Fruit fly (Drosophila melanogaster) whole organism, embryonic: Measurements from ENCODE around the gene erm.
A peak's percentile ranks its signal among the peaks of the same experiment; 100 is the strongest.

Source experiments
- Bgb ChIP-seq: fragments of 200-800 bp; sonication (Bioruptor generic); IDR thresholded peaks from 2 replicates; pipeline ENCODE4 v1.3.6; 2022; ENCODE audit warnings: missing biosample characterization, missing genetic modification characterization; ENCODE audit not compliant: partially characterized antibody
- CG10654 ChIP-seq: fragments of 200-800 bp; sonication (Bioruptor generic); optimal IDR thresholded peaks from 2 replicates; lab custom pipeline; 2016; ENCODE audit warnings: missing biosample characterization, missing genetic modification characterization
- CG13296 ChIP-seq: fragments of 200-800 bp; sonication (Bioruptor generic); optimal IDR thresholded peaks from 3 replicates; lab custom pipeline; 2018; ENCODE audit warnings: missing biosample characterization, mild to moderate bottlenecking, missing genetic modification characterization
- CG14050 ChIP-seq: fragments of 200-800 bp; sonication (Bioruptor generic); IDR thresholded peaks from 3 replicates; pipeline ENCODE4 v1.3.6; 2022; ENCODE audit warnings: missing biosample characterization, missing genetic modification characterization
- CG15696 ChIP-seq: fragments of 200-800 bp; sonication (Bioruptor generic); optimal IDR thresholded peaks from 2 replicates; lab custom pipeline; 2019; ENCODE audit warnings: missing biosample characterization, mild to moderate bottlenecking, missing genetic modification characterization, moderate library complexity
- CG30403 ChIP-seq: fragments of 200-800 bp; sonication (Bioruptor generic); optimal IDR thresholded peaks from 3 replicates; lab custom pipeline; 2016; ENCODE audit warnings: missing biosample characterization, missing genetic modification characterization
- CG32767 ChIP-seq: fragments of 200-800 bp; sonication (Bioruptor generic); IDR thresholded peaks from 2 replicates; pipeline ENCODE4 v1.3.6; 2022; ENCODE audit warnings: missing biosample characterization, missing genetic modification characterization
- CG5180 ChIP-seq: fragments of 200-800 bp; sonication (Bioruptor generic); optimal IDR thresholded peaks from 3 replicates; lab custom pipeline; 2017; ENCODE audit warnings: missing biosample characterization, missing genetic modification characterization, mild to moderate bottlenecking, moderate library complexity, missing genetic modification reagents
- CG6254 ChIP-seq: fragments of 200-800 bp; sonication (Bioruptor generic); optimal IDR thresholded peaks from 3 replicates; lab custom pipeline; 2017; ENCODE audit warnings: mild to moderate bottlenecking, missing biosample characterization, missing genetic modification reagents, missing genetic modification characterization
- CG6813 ChIP-seq: fragments of 200-800 bp; sonication (Bioruptor generic); optimal IDR thresholded peaks from 2 replicates; lab custom pipeline; 2017; ENCODE audit warnings: missing biosample characterization, missing genetic modification characterization, mild to moderate bottlenecking, moderate library complexity, missing genetic modification reagents
- CG7357 ChIP-seq: fragments of 200-800 bp; sonication (Bioruptor generic); IDR thresholded peaks from 3 replicates; pipeline ENCODE4 v1.3.6; 2022; ENCODE audit warnings: missing biosample characterization, missing genetic modification characterization
- CG7786 ChIP-seq: fragments of 200-800 bp; sonication (Bioruptor generic); optimal IDR thresholded peaks from 2 replicates; lab custom pipeline; 2016; ENCODE audit warnings: missing biosample characterization, missing genetic modification characterization
- CG7839 ChIP-seq: fragments of 200-800 bp; sonication (Bioruptor generic); optimal IDR thresholded peaks from 3 replicates; lab custom pipeline; 2018; ENCODE audit warnings: missing biosample characterization, mild to moderate bottlenecking, missing genetic modification characterization, moderate library complexity
- CG8478 ChIP-seq: fragments of >200 bp; optimal IDR thresholded peaks from 2 replicates; lab custom pipeline; 2018
- CG8944 ChIP-seq: fragments of 200-800 bp; sonication (Bioruptor generic); optimal IDR thresholded peaks from 3 replicates; lab custom pipeline; 2016; ENCODE audit warnings: missing biosample characterization, missing genetic modification characterization
- CG9932 ChIP-seq: fragments of 200-800 bp; sonication (Bioruptor generic); IDR thresholded peaks from 2 replicates; pipeline ENCODE4 v1.3.6; 2022; ENCODE audit warnings: missing biosample characterization, missing genetic modification characterization
- D19B ChIP-seq: fragments of 200-800 bp; sonication (Bioruptor generic); optimal IDR thresholded peaks from 2 replicates; lab custom pipeline; 2017; ENCODE audit warnings: missing biosample characterization, mild to moderate bottlenecking, missing genetic modification characterization
- Dfd ChIP-seq, 2 experiments: fragments of >200 bp; optimal IDR thresholded peaks; 2 replicates each; lab custom pipeline; 2017; ENCODE audit warnings: missing biosample characterization in 2 of 2, missing genetic modification characterization in 2 of 2
- Doc3 ChIP-seq: fragments of 200-800 bp; sonication (Bioruptor generic); IDR thresholded peaks from 3 replicates; pipeline ENCODE4 v1.3.6; 2022; ENCODE audit warnings: missing biosample characterization, missing genetic modification characterization; ENCODE audit not compliant: partially characterized antibody
- Gsc ChIP-seq: fragments of 200-800 bp; sonication (Bioruptor generic); IDR thresholded peaks from 2 replicates; pipeline ENCODE4 v1.3.6; 2022; ENCODE audit warnings: missing biosample characterization, missing genetic modification characterization
- HLH3B ChIP-seq: fragments of 200-800 bp; sonication (Bioruptor generic); IDR thresholded peaks from 2 replicates; pipeline ENCODE4 v1.3.6; 2022; ENCODE audit warnings: missing biosample characterization, missing genetic modification characterization
- HLH4C ChIP-seq: fragments of 200-800 bp; sonication (Bioruptor generic); IDR thresholded peaks from 3 replicates; pipeline ENCODE4 v1.3.6; 2022; ENCODE audit warnings: missing biosample characterization, missing genetic modification characterization; ENCODE audit not compliant: partially characterized antibody
- HmgD ChIP-seq: fragments of 200-800 bp; sonication (Bioruptor generic); optimal IDR thresholded peaks from 3 replicates; lab custom pipeline; 2016; ENCODE audit warnings: missing biosample characterization, missing genetic modification characterization
- Lpt ChIP-seq: fragments of >200 bp; optimal IDR thresholded peaks from 2 replicates; lab custom pipeline; 2018; ENCODE audit warnings: missing biosample characterization, missing genetic modification characterization
- MBD-R2 ChIP-seq: fragments of 200-800 bp; sonication (Bioruptor generic); IDR thresholded peaks from 2 replicates; pipeline ENCODE4 v1.3.6; 2022; ENCODE audit warnings: missing biosample characterization, missing genetic modification characterization
- Neu2 ChIP-seq: fragments of 200-800 bp; sonication (Bioruptor generic); optimal IDR thresholded peaks from 3 replicates; lab custom pipeline; 2016; ENCODE audit warnings: missing biosample characterization, missing genetic modification characterization, borderline replicate concordance
- NfI ChIP-seq: fragments of 200-800 bp; sonication (Bioruptor generic); optimal IDR thresholded peaks from 3 replicates; lab custom pipeline; 2018; ENCODE audit warnings: missing biosample characterization, mild to moderate bottlenecking, missing genetic modification characterization, moderate library complexity
- PHDP ChIP-seq: fragments of 200-800 bp; sonication (Bioruptor generic); optimal IDR thresholded peaks from 3 replicates; lab custom pipeline; 2018; ENCODE audit warnings: missing biosample characterization, mild to moderate bottlenecking, missing genetic modification characterization, moderate library complexity
- Stat92E ChIP-seq, 3 experiments: fragments of >200 bp in 2 of 3; fragments of 200-800 bp in 1 of 3; sonication (Bioruptor generic) in 1 of 3; optimal IDR thresholded peaks; 2 replicates each; lab custom pipeline; 2017 to 2019; ENCODE audit warnings: missing biosample characterization in 3 of 3, missing genetic modification characterization in 3 of 3, mild to moderate bottlenecking in 1 of 3, moderate library complexity in 1 of 3
- Taf1 ChIP-seq: fragments of 200-800 bp; sonication (Bioruptor generic); IDR thresholded peaks from 2 replicates; pipeline ENCODE4 v1.3.6; 2022; ENCODE audit warnings: missing biosample characterization, missing genetic modification characterization
- ab ChIP-seq: fragments of 200-800 bp; sonication (Bioruptor generic); optimal IDR thresholded peaks from 2 replicates; lab custom pipeline; 2016; ENCODE audit warnings: missing biosample characterization, missing genetic modification characterization
- ap ChIP-seq: fragments of 200-800 bp; sonication (Bioruptor generic); IDR thresholded peaks from 2 replicates; pipeline ENCODE4 v1.3.6; 2022; ENCODE audit warnings: missing biosample characterization, missing genetic modification characterization
- bab2 ChIP-seq: fragments of 200-800 bp; sonication (Bioruptor generic); optimal IDR thresholded peaks from 2 replicates; lab custom pipeline; 2016; ENCODE audit warnings: missing biosample characterization, missing genetic modification characterization
- da ChIP-seq: fragments of 200-800 bp; sonication (Bioruptor generic); optimal IDR thresholded peaks from 2 replicates; lab custom pipeline; 2016; ENCODE audit warnings: missing biosample characterization, missing genetic modification characterization
- dimm ChIP-seq: fragments of 200-800 bp; sonication (Bioruptor generic); IDR thresholded peaks from 2 replicates; pipeline ENCODE4 v1.3.6; 2022; ENCODE audit warnings: missing biosample characterization, missing genetic modification characterization
- ewg ChIP-seq: fragments of 200-800 bp; sonication (Bioruptor generic); optimal IDR thresholded peaks from 3 replicates; lab custom pipeline; 2017; ENCODE audit warnings: mild to moderate bottlenecking, missing biosample characterization, missing genetic modification reagents, missing genetic modification characterization
- gfzf ChIP-seq: fragments of 200-800 bp; sonication (Bioruptor generic); optimal IDR thresholded peaks from 2 replicates; lab custom pipeline; 2016; ENCODE audit warnings: missing biosample characterization, mild to moderate bottlenecking, missing genetic modification characterization, moderate library complexity
- hth ChIP-seq: fragments of >200 bp; optimal IDR thresholded peaks from 2 replicates; lab custom pipeline; 2017; ENCODE audit warnings: inconsistent platforms
- insv ChIP-seq, 2 experiments: fragments of 200-800 bp; sonication (Bioruptor generic); optimal IDR thresholded peaks; 3 replicates each; lab custom pipeline; 2016 to 2018; ENCODE audit warnings: missing biosample characterization in 2 of 2, missing genetic modification characterization in 2 of 2
- inv ChIP-seq: fragments of 200-800 bp; sonication (Bioruptor generic); IDR thresholded peaks from 2 replicates; pipeline ENCODE4 v1.3.6; 2022; ENCODE audit warnings: missing biosample characterization, missing genetic modification characterization; ENCODE audit not compliant: partially characterized antibody
- klu ChIP-seq: fragments of 200-800 bp; sonication (Bioruptor generic); IDR thresholded peaks from 2 replicates; pipeline ENCODE4 v1.3.6; 2022; ENCODE audit warnings: missing biosample characterization, missing genetic modification characterization
- knrl ChIP-seq: fragments of 200-800 bp; sonication (Bioruptor generic); IDR thresholded peaks from 3 replicates; pipeline ENCODE4 v1.3.6; 2022; ENCODE audit warnings: missing biosample characterization, missing genetic modification characterization; ENCODE audit not compliant: partially characterized antibody
- nerfin-1 ChIP-seq: fragments of 200-800 bp; sonication (Bioruptor generic); optimal IDR thresholded peaks from 3 replicates; lab custom pipeline; 2019; ENCODE audit warnings: missing biosample characterization, mild to moderate bottlenecking, missing genetic modification characterization, moderate library complexity
- pb ChIP-seq: fragments of 200-800 bp; sonication (Bioruptor generic); optimal IDR thresholded peaks from 3 replicates; lab custom pipeline; 2016; ENCODE audit warnings: missing biosample characterization, missing genetic modification characterization
- pita ChIP-seq: fragments of 200-800 bp; sonication (Bioruptor generic); optimal IDR thresholded peaks from 2 replicates; lab custom pipeline; 2017; ENCODE audit warnings: missing biosample characterization, mild to moderate bottlenecking, missing genetic modification characterization
- pum ChIP-seq: fragments of 200-800 bp; sonication (Bioruptor generic); optimal IDR thresholded peaks from 2 replicates; lab custom pipeline; 2016; ENCODE audit warnings: missing biosample characterization, missing genetic modification characterization
- sc ChIP-seq, 3 experiments: fragments of >200 bp in 2 of 3; fragments of 200-800 bp in 1 of 3; sonication (Bioruptor generic) in 1 of 3; optimal IDR thresholded peaks; 2 replicates in 2 of 3; 3 replicates in 1 of 3; lab custom pipeline; 2017; ENCODE audit warnings: mild to moderate bottlenecking in 1 of 3, missing biosample characterization in 1 of 3, missing genetic modification characterization in 1 of 3, missing genetic modification reagents in 1 of 3
- toy ChIP-seq: fragments of 200-800 bp; sonication (Bioruptor generic); IDR thresholded peaks from 2 replicates; pipeline ENCODE4 v1.3.6; 2022; ENCODE audit warnings: missing biosample characterization, missing genetic modification characterization
- vnd ChIP-seq: fragments of 200-800 bp; sonication (Bioruptor generic); IDR thresholded peaks from 3 replicates; pipeline ENCODE4 v1.3.6; 2022; ENCODE audit warnings: missing biosample characterization, missing genetic modification characterization; ENCODE audit not compliant: partially characterized antibody
- wor ChIP-seq: fragments of 200-800 bp; sonication (Bioruptor generic); IDR thresholded peaks from 2 replicates; pipeline ENCODE4 v1.3.6; 2022; ENCODE audit warnings: missing biosample characterization, missing genetic modification characterization
- zfh2 ChIP-seq: fragments of 200-800 bp; sonication (Bioruptor generic); optimal IDR thresholded peaks from 2 replicates; lab custom pipeline; 2016; ENCODE audit warnings: missing biosample characterization, missing genetic modification characterization

The erm gene

dm6 chr2L:1911316-1911873, 58.8 kb downstream of the erm start (continued):
- TF ChIP-seq CG10654 (GFP tag; lab: Kevin White, UChicago) (no peak), inv (GFP tag; lab: Robert Waterston, UW) (no peak), HmgD (no peak), CG6813 (peak; percentile 38), nerfin-1 (tag; lab: Kevin White, UChicago) (no peak), dimm (GFP tag; lab: Robert Waterston, UW) (no peak), CG30403 (GFP tag; lab: Kevin White, UChicago) (no peak), CG5180 (GFP tag; lab: Kevin White, UChicago) (no peak), ewg (peak; percentile 3), sc (optimal IDR thresholded peaks at IDR 0.05; lab: Kevin White, UChicago) (no peak), sc (GFP tag; optimal IDR thresholded peaks at IDR 0.05; lab: Kevin White, UChicago) (peak; percentile 10), CG8944 (GFP tag; lab: Kevin White, UChicago) (no peak), CG14050 (GFP tag; lab: Robert Waterston, UW) (no peak), Stat92E (GFP tag; optimal IDR thresholded peaks at IDR 0.05; lab: Kevin White, UChicago) (no peak), toy (no peak), Lpt (GFP tag; lab: Kevin White, UChicago) (no peak), Dfd (GFP tag; optimal IDR thresholded peaks at IDR 0.05; lab: Kevin White, UChicago) (no peak), CG15696 (no peak), NfI (GFP tag; lab: Kevin White, UChicago) (peak; percentile 7), Taf1 (GFP tag; lab: Robert Waterston, UW) (no peak), Bgb (no peak; the same call in 1 of the 2 replicates), CG7839 (tag; lab: Kevin White, UChicago) (no peak), CG8478 (no peak), HLH4C (GFP tag; lab: Robert Waterston, UW) (no peak), Neu2 (GFP tag; lab: Kevin White, UChicago) (no peak), pum (GFP tag; lab: Kevin White, UChicago) (no peak), D19B (GFP tag; lab: Kevin White, UChicago) (no peak), Doc3 (GFP tag; lab: Robert Waterston, UW) (no peak), Gsc (no peak), klu (GFP tag; lab: Robert Waterston, UW) (no peak), insv (GFP tag; optimal IDR thresholded peaks at IDR 0.05; lab: Kevin White, UChicago) (no peak), pita (GFP tag; lab: Kevin White, UChicago) (no peak), knrl (GFP tag; lab: Robert Waterston, UW) (no peak), MBD-R2 (GFP tag; lab: Robert Waterston, UW) (no peak), bab2 (GFP tag; lab: Kevin White, UChicago) (no peak), CG32767 (GFP tag; lab: Robert Waterston, UW) (no peak), CG7357 (no peak), hth (lab: Kevin White, UChicago) (no peak), vnd (no peak), PHDP (tag; lab: Kevin White, UChicago) (peak; percentile 9), da (GFP tag; lab: Kevin White, UChicago) (no peak), CG9932 (GFP tag; lab: Robert Waterston, UW) (no peak), gfzf (GFP tag; lab: Kevin White, UChicago) (no peak), wor (GFP tag; lab: Robert Waterston, UW) (no peak), CG13296 (GFP tag; lab: Kevin White, UChicago) (peak; percentile 23), ap (GFP tag; lab: Robert Waterston, UW) (no peak), CG7786 (no peak), CG6254 (peak; percentile 11), pb (GFP tag; lab: Kevin White, UChicago) (no peak), ab (GFP tag; lab: Kevin White, UChicago) (no peak), zfh2 (GFP tag; lab: Kevin White, UChicago) (no peak), HLH3B (no peak)
